Worm (Caenorhabditis elegans) whole organism, mixed stage, embryonic: ENCODE results near the gene msp-19.
"Not testable (repeated sequence)": the region's sequence is repeated elsewhere in the genome, so short reads cannot be mapped to it uniquely, and the experiment has no call there.

Experiments
- M03D4.4 ChIP-seq: sonication (generic microtip); optimal IDR thresholded peaks from 2 replicates; lab custom pipeline; 2017; ENCODE audit warnings: mild to moderate bottlenecking, missing genetic modification characterization, missing compliant biosample characterization
- bed-3 ChIP-seq: fragments of 200-800 bp; sonication (Bioruptor generic); optimal IDR thresholded peaks from 3 replicates; lab custom pipeline; 2018; ENCODE audit warnings: mild to moderate bottlenecking, missing genetic modification characterization, moderate library complexity, missing compliant biosample characterization
- blmp-1 ChIP-seq: fragments of 150-350 bp; optimal IDR thresholded peaks from 2 replicates; lab custom pipeline; 2014; ENCODE audit warnings: missing biosample characterization, missing genetic modification characterization
- ceh-39 ChIP-seq: fragments of 150-350 bp; optimal IDR thresholded peaks from 2 replicates; lab custom pipeline; 2014; ENCODE audit warnings: missing biosample characterization, missing genetic modification characterization
- ceh-43 ChIP-seq: fragments of 200-800 bp; sonication (Bioruptor generic); optimal IDR thresholded peaks from 2 replicates; lab custom pipeline; 2018; ENCODE audit warnings: mild to moderate bottlenecking, missing genetic modification characterization, moderate library complexity, missing compliant biosample characterization
- ces-1 ChIP-seq: fragments of 150-350 bp; optimal IDR thresholded peaks from 2 replicates; lab custom pipeline; 2014; ENCODE audit warnings: missing biosample characterization, missing genetic modification reagents, missing genetic modification characterization
- cnd-1 ChIP-seq: fragments of 200-800 bp; sonication (Bioruptor generic); optimal IDR thresholded peaks from 2 replicates; lab custom pipeline; 2018; ENCODE audit warnings: mild to moderate bottlenecking, missing genetic modification characterization, missing compliant biosample characterization
- drap-1 ChIP-seq: fragments of 200-800 bp; sonication (Bioruptor generic); optimal IDR thresholded peaks from 3 replicates; lab custom pipeline; 2018; ENCODE audit warnings: mild to moderate bottlenecking, missing genetic modification characterization, missing compliant biosample characterization
- elt-3 ChIP-seq: fragments of 150-350 bp; optimal IDR thresholded peaks from 2 replicates; lab custom pipeline; 2014; ENCODE audit warnings: missing biosample characterization, missing genetic modification characterization
- ham-2 ChIP-seq: fragments of 200-800 bp; sonication (Bioruptor generic); optimal IDR thresholded peaks from 2 replicates; lab custom pipeline; 2018; ENCODE audit warnings: mild to moderate bottlenecking, missing genetic modification characterization, missing compliant biosample characterization
- hlh-1 ChIP-seq: fragments of 150-350 bp; optimal IDR thresholded peaks from 2 replicates; lab custom pipeline; 2014; ENCODE audit warnings: missing biosample characterization, missing genetic modification reagents, missing genetic modification characterization
- lin-13 ChIP-seq: fragments of 150-350 bp; optimal IDR thresholded peaks from 2 replicates; lab custom pipeline; 2014; ENCODE audit warnings: missing biosample characterization, missing genetic modification characterization
- lin-32 ChIP-seq: fragments of 200-800 bp; sonication (Bioruptor generic); optimal IDR thresholded peaks from 2 replicates; lab custom pipeline; 2018; ENCODE audit warnings: mild to moderate bottlenecking, missing genetic modification characterization, missing compliant biosample characterization
- lsy-2 ChIP-seq: fragments of 150-350 bp; optimal IDR thresholded peaks from 2 replicates; lab custom pipeline; 2014; ENCODE audit warnings: missing biosample characterization, missing genetic modification characterization
- mab-5 ChIP-seq: fragments of 150-350 bp; optimal IDR thresholded peaks from 2 replicates; lab custom pipeline; 2014; ENCODE audit warnings: missing biosample characterization, missing genetic modification characterization
- mep-1 ChIP-seq: fragments of 150-350 bp; optimal IDR thresholded peaks from 2 replicates; lab custom pipeline; 2017; ENCODE audit warnings: missing biosample characterization, missing genetic modification reagents, missing genetic modification characterization, inconsistent platforms
- mls-2 ChIP-seq: sonication (generic microtip); optimal IDR thresholded peaks from 2 replicates; lab custom pipeline; 2016; ENCODE audit warnings: mild to moderate bottlenecking, missing genetic modification characterization, moderate library complexity, missing compliant biosample characterization
- nhr-2 ChIP-seq: fragments of 150-350 bp; optimal IDR thresholded peaks from 2 replicates; lab custom pipeline; 2014; ENCODE audit warnings: missing biosample characterization, missing genetic modification characterization
- nhr-237 ChIP-seq: fragments of 150-350 bp; optimal IDR thresholded peaks from 2 replicates; lab custom pipeline; 2014; ENCODE audit warnings: missing biosample characterization, missing genetic modification characterization
- nhr-28 ChIP-seq: fragments of 150-350 bp; optimal IDR thresholded peaks from 2 replicates; lab custom pipeline; 2014; ENCODE audit warnings: missing biosample characterization, missing genetic modification characterization
- nhr-76 ChIP-seq: sonication (generic microtip); optimal IDR thresholded peaks from 2 replicates; lab custom pipeline; 2017; ENCODE audit warnings: missing biosample characterization, missing genetic modification characterization
- pha-4 ChIP-seq: fragments of 150-350 bp; optimal IDR thresholded peaks from 2 replicates; lab custom pipeline; 2018; ENCODE audit warnings: missing biosample characterization, missing genetic modification reagents, missing genetic modification characterization
- sem-2 ChIP-seq: fragments of 200-800 bp; sonication (Bioruptor generic); optimal IDR thresholded peaks from 2 replicates; lab custom pipeline; 2018; ENCODE audit warnings: mild to moderate bottlenecking, missing genetic modification characterization, missing compliant biosample characterization
- snpc-4 ChIP-seq: fragments of 150-350 bp; optimal IDR thresholded peaks from 2 replicates; lab custom pipeline; 2014; ENCODE audit warnings: missing biosample characterization, missing genetic modification characterization
- sptf-1 ChIP-seq: sonication (generic microtip); optimal IDR thresholded peaks from 2 replicates; lab custom pipeline; 2017; ENCODE audit warnings: mild to moderate bottlenecking, missing genetic modification characterization, moderate library complexity, missing compliant biosample characterization
- unc-120 ChIP-seq: sonication (generic microtip); optimal IDR thresholded peaks from 2 replicates; lab custom pipeline; 2017; ENCODE audit warnings: missing genetic modification characterization, missing compliant biosample characterization; ENCODE audit not compliant: poor library complexity, severe bottlenecking
- unc-39 ChIP-seq: fragments of 150-350 bp; optimal IDR thresholded peaks from 2 replicates; lab custom pipeline; 2014; ENCODE audit warnings: missing biosample characterization, missing genetic modification characterization
- unc-62 ChIP-seq: fragments of 150-350 bp; optimal IDR thresholded peaks from 2 replicates; lab custom pipeline; 2014; ENCODE audit warnings: missing biosample characterization, missing genetic modification reagents, missing genetic modification characterization
- zip-8 ChIP-seq: fragments of 150-350 bp; optimal IDR thresholded peaks from 2 replicates; lab custom pipeline; 2014; ENCODE audit warnings: missing biosample characterization, missing genetic modification characterization
- ztf-11 ChIP-seq: fragments of 150-350 bp; optimal IDR thresholded peaks from 2 replicates; lab custom pipeline; 2014; ENCODE audit warnings: missing biosample characterization, missing genetic modification characterization

msp-19 gene

ce11 chrIV:5260289-5260688 lies at the start of gene msp-19:
TSS of gene msp-19 (plus strand) at chrIV:5260589.
- not testable (repeated sequence) for TF ChIP-seq mep-1, lin-13, unc-120 (tag; lab: Kevin White, UChicago)

- TF ChIP-seq lsy-2 (tag; lab: Kevin White, UChicago) (no peak), sem-2 (GFP tag; lab: Kevin White, UChicago) (no peak), nhr-28 (tag; lab: Kevin White, UChicago) (no peak), nhr-237 (no peak), ceh-39 (tag; lab: Kevin White, UChicago) (no peak), sptf-1 (tag; lab: Kevin White, UChicago) (no peak), elt-3 (tag; lab: Kevin White, UChicago) (no peak), nhr-2 (no peak), mls-2 (tag; lab: Kevin White, UChicago) (no peak), ces-1 (no peak), mep-1 (tag; lab: Kevin White, UChicago) (no peak)
Measured at ce11 chrIV:5210606-5211005, 49.8 kb upstream of the msp-19 start.

- TF ChIP-seq nhr-28 (tag; lab: Kevin White, UChicago) (no peak), ham-2 (no peak), elt-3 (tag; lab: Kevin White, UChicago) (no peak), nhr-76 (tag; lab: Kevin White, UChicago) (no peak)
Measured at ce11 chrIV:5215092-5215491, 45.3 kb upstream of the msp-19 start, which contains the start of gene Y59E9AL.4. TSS of gene Y59E9AL.4 (minus strand) at chrIV:5215192.

- TF ChIP-seq nhr-76 (tag; lab: Kevin White, UChicago) (no peak), ces-1 (no peak)
Measured at ce11 chrIV:5216349-5216748, 44.0 kb upstream of the msp-19 start.

- TF ChIP-seq cnd-1 (tag; lab: Kevin White, UChicago); pha-4; blmp-1: not testable (repeated sequence)
Measured at ce11 chrIV:5218496-5218895, 41.9 kb upstream of the msp-19 start, which contains the start of gene nsph-4.2. TSS of gene nsph-4.2 (plus strand) at chrIV:5218796.

ce11 chrIV:5221721-5222120 lies 38.7 kb upstream of the msp-19 start:
- TF ChIP-seq lin-13 (tag; lab: Kevin White, UChicago) (no peak), unc-39 (no peak), snpc-4 (no peak), nhr-2 (no peak), ham-2 (no peak), nhr-76 (tag; lab: Kevin White, UChicago) (no peak), ceh-43 (no peak), M03D4.4 (tag; lab: Kevin White, UChicago) (no peak), unc-62 (no peak), bed-3 (GFP tag; lab: Kevin White, UChicago) (no peak), zip-8 (tag; lab: Kevin White, UChicago) (no peak), pha-4 (no peak), ztf-11 (tag; lab: Kevin White, UChicago) (no peak)

ce11 chrIV:5224238-5224637 lies 36.2 kb upstream of the msp-19 start, which contains the start of gene Y59E9AL.8:
TSS of gene Y59E9AL.8 (minus strand) at chrIV:5224338.
- TF ChIP-seq drap-1 (GFP tag; lab: Kevin White, UChicago) = no peak

- TF ChIP-seq mab-5 (tag; lab: Kevin White, UChicago); lin-32; hlh-1: not testable (repeated sequence)
- TF ChIP-seq, all 35 proteins: peak for 0; not testable (repeated sequence) for 35
Measured at ce11 chrIV:5225277-5225822, 35.0 kb upstream of the msp-19 start, which contains the start of gene cylc-1. TSS of gene cylc-1 (minus strand) at chrIV:5225772.
